Fruit fly (Drosophila melanogaster) whole organism, embryonic: Measurements from ENCODE around the gene obst-G.

Experiments
- B-H1 ChIP-seq: fragments of 200-800 bp; sonication (Bioruptor generic); IDR thresholded peaks from 3 replicates; pipeline ENCODE4 v1.3.6; 2022; ENCODE audit warnings: missing biosample characterization, missing genetic modification characterization
- B-H2 ChIP-seq: fragments of 200-800 bp; sonication (Bioruptor generic); optimal IDR thresholded peaks from 2 replicates; lab custom pipeline; 2018; ENCODE audit warnings: missing biosample characterization, mild to moderate bottlenecking, missing genetic modification characterization
- BEAF-32 ChIP-seq: fragments of 200-800 bp; sonication (Bioruptor generic); optimal IDR thresholded peaks from 3 replicates; lab custom pipeline; 2017; ENCODE audit warnings: missing biosample characterization, missing genetic modification characterization, mild to moderate bottlenecking, moderate library complexity, missing genetic modification reagents
- CG10959 ChIP-seq: fragments of 200-800 bp; sonication (Bioruptor generic); IDR thresholded peaks from 2 replicates; pipeline ENCODE4 v1.3.6; 2022; ENCODE audit warnings: missing biosample characterization, missing genetic modification characterization
- CG17912 ChIP-seq: fragments of 200-800 bp; sonication (Bioruptor generic); optimal IDR thresholded peaks from 2 replicates; lab custom pipeline; 2018; ENCODE audit warnings: missing biosample characterization, mild to moderate bottlenecking, missing genetic modification characterization
- CG2202 ChIP-seq: fragments of 200-800 bp; sonication (Bioruptor generic); optimal IDR thresholded peaks from 2 replicates; lab custom pipeline; 2018; ENCODE audit warnings: missing biosample characterization, mild to moderate bottlenecking, missing genetic modification characterization
- CG2678 ChIP-seq: fragments of 200-800 bp; sonication (Bioruptor generic); optimal IDR thresholded peaks from 3 replicates; lab custom pipeline; 2019; ENCODE audit warnings: missing biosample characterization, mild to moderate bottlenecking, missing genetic modification characterization, moderate library complexity
- CG3065 ChIP-seq: fragments of 200-800 bp; sonication (Bioruptor generic); optimal IDR thresholded peaks from 2 replicates; lab custom pipeline; 2016; ENCODE audit warnings: missing biosample characterization, missing genetic modification characterization
- CG32532 ChIP-seq: fragments of 200-800 bp; sonication (Bioruptor generic); IDR thresholded peaks from 2 replicates; pipeline ENCODE4 v1.3.6; 2022; ENCODE audit warnings: missing biosample characterization, missing genetic modification characterization
- CG4617 ChIP-seq: fragments of 200-800 bp; sonication (Bioruptor generic); optimal IDR thresholded peaks from 3 replicates; lab custom pipeline; 2016; ENCODE audit warnings: missing biosample characterization, missing genetic modification characterization, borderline replicate concordance
- CG4730 ChIP-seq: fragments of 200-800 bp; sonication (Bioruptor generic); IDR thresholded peaks from 2 replicates; pipeline ENCODE4 v1.3.6; 2022; ENCODE audit warnings: missing biosample characterization, missing genetic modification characterization
- CG5180 ChIP-seq: fragments of 200-800 bp; sonication (Bioruptor generic); optimal IDR thresholded peaks from 3 replicates; lab custom pipeline; 2017; ENCODE audit warnings: missing biosample characterization, missing genetic modification characterization, mild to moderate bottlenecking, moderate library complexity, missing genetic modification reagents
- CG6654 ChIP-seq: fragments of 200-800 bp; sonication (Bioruptor generic); optimal IDR thresholded peaks from 2 replicates; lab custom pipeline; 2017; ENCODE audit warnings: missing biosample characterization, mild to moderate bottlenecking, missing genetic modification characterization
- CG6791 ChIP-seq: fragments of 200-800 bp; sonication (Bioruptor generic); IDR thresholded peaks from 3 replicates; pipeline ENCODE4 v1.3.6; 2022; ENCODE audit warnings: missing biosample characterization, missing genetic modification characterization; ENCODE audit not compliant: partially characterized antibody
- CG7556 ChIP-seq: fragments of 200-800 bp; sonication (Bioruptor generic); optimal IDR thresholded peaks from 2 replicates; lab custom pipeline; 2017; ENCODE audit warnings: missing biosample characterization, mild to moderate bottlenecking, missing genetic modification characterization
- CG8359 ChIP-seq: fragments of 200-800 bp; sonication (Bioruptor generic); optimal IDR thresholded peaks from 2 replicates; lab custom pipeline; 2017; ENCODE audit warnings: missing biosample characterization, mild to moderate bottlenecking, missing genetic modification characterization, borderline replicate concordance
- CG9797 ChIP-seq: fragments of 200-800 bp; sonication (Bioruptor generic); optimal IDR thresholded peaks from 3 replicates; lab custom pipeline; 2018; ENCODE audit warnings: missing biosample characterization, mild to moderate bottlenecking, missing genetic modification characterization
- CG9932 ChIP-seq: fragments of 200-800 bp; sonication (Bioruptor generic); IDR thresholded peaks from 2 replicates; pipeline ENCODE4 v1.3.6; 2022; ENCODE audit warnings: missing biosample characterization, missing genetic modification characterization
- E2f2 ChIP-seq: fragments of 200-800 bp; sonication (Bioruptor generic); IDR thresholded peaks from 2 replicates; pipeline ENCODE4 v1.3.6; 2022; ENCODE audit warnings: missing biosample characterization, missing genetic modification characterization
- Elba2 ChIP-seq: fragments of 200-800 bp; sonication (Bioruptor generic); optimal IDR thresholded peaks from 3 replicates; lab custom pipeline; 2016; ENCODE audit warnings: missing biosample characterization, missing genetic modification characterization
- HmgD ChIP-seq: fragments of 200-800 bp; sonication (Bioruptor generic); optimal IDR thresholded peaks from 3 replicates; lab custom pipeline; 2016; ENCODE audit warnings: missing biosample characterization, missing genetic modification characterization
- Hsf ChIP-seq: fragments of 200-800 bp; sonication (Bioruptor generic); optimal IDR thresholded peaks from 3 replicates; lab custom pipeline; 2016; ENCODE audit warnings: missing biosample characterization, missing genetic modification characterization
- MBD-R2 ChIP-seq: fragments of 200-800 bp; sonication (Bioruptor generic); IDR thresholded peaks from 2 replicates; pipeline ENCODE4 v1.3.6; 2022; ENCODE audit warnings: missing biosample characterization, missing genetic modification characterization
- MESR4 ChIP-seq: fragments of 200-800 bp; sonication (Bioruptor generic); optimal IDR thresholded peaks from 2 replicates; lab custom pipeline; 2018; ENCODE audit warnings: missing biosample characterization, mild to moderate bottlenecking, missing genetic modification characterization, moderate library complexity
- Mrtf ChIP-seq: fragments of 200-800 bp; sonication (Bioruptor generic); IDR thresholded peaks from 3 replicates; pipeline ENCODE4 v1.3.6; 2022; ENCODE audit warnings: missing biosample characterization, missing genetic modification characterization
- Myb ChIP-seq: fragments of 200-800 bp; sonication (Bioruptor generic); optimal IDR thresholded peaks from 2 replicates; lab custom pipeline; 2016; ENCODE audit warnings: missing biosample characterization, missing genetic modification characterization
- NFAT ChIP-seq: fragments of 200-800 bp; sonication (Bioruptor generic); IDR thresholded peaks from 2 replicates; pipeline ENCODE4 v1.3.6; 2022; ENCODE audit warnings: missing biosample characterization, missing genetic modification characterization
- Nf-YB ChIP-seq: fragments of 200-800 bp; sonication (Bioruptor generic); optimal IDR thresholded peaks from 3 replicates; lab custom pipeline; 2019; ENCODE audit warnings: missing biosample characterization, mild to moderate bottlenecking, missing genetic modification characterization, moderate library complexity
- Tbp ChIP-seq: fragments of >200 bp; optimal IDR thresholded peaks from 2 replicates; lab custom pipeline; 2018; ENCODE audit warnings: missing biosample characterization, missing genetic modification characterization
- YL-1 ChIP-seq: fragments of 200-800 bp; sonication (Bioruptor generic); optimal IDR thresholded peaks from 3 replicates; lab custom pipeline; 2017; ENCODE audit warnings: missing biosample characterization, mild to moderate bottlenecking, missing genetic modification characterization
- amos ChIP-seq: fragments of 200-800 bp; sonication (Bioruptor generic); IDR thresholded peaks from 2 replicates; pipeline ENCODE4 v1.3.6; 2022; ENCODE audit warnings: missing biosample characterization, missing genetic modification characterization; ENCODE audit not compliant: partially characterized antibody
- bsh ChIP-seq, 2 experiments: fragments of 200-800 bp; sonication (Bioruptor generic); optimal IDR thresholded peaks; 2 replicates each; lab custom pipeline; 2017 to 2018; ENCODE audit warnings: mild to moderate bottlenecking in 2 of 2, missing biosample characterization in 2 of 2, missing genetic modification characterization in 2 of 2, moderate library complexity in 1 of 2
- ems ChIP-seq: fragments of 200-800 bp; sonication (Bioruptor generic); optimal IDR thresholded peaks from 3 replicates; lab custom pipeline; 2016; ENCODE audit warnings: missing biosample characterization, missing genetic modification characterization
- fd3F ChIP-seq: fragments of 200-800 bp; sonication (Bioruptor generic); optimal IDR thresholded peaks from 2 replicates; lab custom pipeline; 2018; ENCODE audit warnings: missing biosample characterization, mild to moderate bottlenecking, missing genetic modification characterization, moderate library complexity
- gfzf ChIP-seq: fragments of 200-800 bp; sonication (Bioruptor generic); optimal IDR thresholded peaks from 2 replicates; lab custom pipeline; 2016; ENCODE audit warnings: missing biosample characterization, mild to moderate bottlenecking, missing genetic modification characterization, moderate library complexity
- h ChIP-seq: fragments of >200 bp; optimal IDR thresholded peaks from 2 replicates; lab custom pipeline; 2017
- hbn ChIP-seq: fragments of 200-800 bp; sonication (Bioruptor generic); IDR thresholded peaks from 2 replicates; pipeline ENCODE4 v1.3.6; 2022; ENCODE audit warnings: missing biosample characterization, missing genetic modification characterization; ENCODE audit not compliant: partially characterized antibody
- insv ChIP-seq, 2 experiments: fragments of 200-800 bp; sonication (Bioruptor generic); optimal IDR thresholded peaks; 3 replicates each; lab custom pipeline; 2016 to 2018; ENCODE audit warnings: missing biosample characterization in 2 of 2, missing genetic modification characterization in 2 of 2
- nmo ChIP-seq: fragments of 200-800 bp; sonication (Bioruptor generic); optimal IDR thresholded peaks from 2 replicates; lab custom pipeline; 2018; ENCODE audit warnings: missing biosample characterization, mild to moderate bottlenecking, missing genetic modification characterization, moderate library complexity
- onecut ChIP-seq: fragments of 200-800 bp; sonication (Bioruptor generic); IDR thresholded peaks from 2 replicates; pipeline ENCODE4 v1.3.6; 2022; ENCODE audit warnings: missing biosample characterization, missing genetic modification characterization
- p53 ChIP-seq: fragments of 200-800 bp; sonication (Bioruptor generic); optimal IDR thresholded peaks from 2 replicates; lab custom pipeline; 2016; ENCODE audit warnings: missing biosample characterization, missing genetic modification characterization
- pzg ChIP-seq: fragments of 200-800 bp; sonication (Bioruptor generic); optimal IDR thresholded peaks from 3 replicates; lab custom pipeline; 2018; ENCODE audit warnings: missing biosample characterization, mild to moderate bottlenecking, missing genetic modification characterization, moderate library complexity
- rib ChIP-seq: fragments of 200-800 bp; sonication (Bioruptor generic); IDR thresholded peaks from 2 replicates; pipeline ENCODE4 v1.3.6; 2022; ENCODE audit warnings: missing biosample characterization, missing genetic modification characterization
- stwl ChIP-seq: fragments of 200-800 bp; sonication (Bioruptor generic); optimal IDR thresholded peaks from 3 replicates; lab custom pipeline; 2018; ENCODE audit warnings: missing biosample characterization, mild to moderate bottlenecking, missing genetic modification characterization, moderate library complexity
- tna ChIP-seq: fragments of 200-800 bp; sonication (Bioruptor generic); IDR thresholded peaks from 2 replicates; pipeline ENCODE4 v1.3.6; 2022; ENCODE audit warnings: missing biosample characterization, missing genetic modification characterization; ENCODE audit not compliant: partially characterized antibody
- tx ChIP-seq: fragments of 200-800 bp; sonication (Bioruptor generic); optimal IDR thresholded peaks from 2 replicates; lab custom pipeline; 2016; ENCODE audit warnings: missing biosample characterization, missing genetic modification characterization
- zen2 ChIP-seq: fragments of 200-800 bp; sonication (Bioruptor generic); IDR thresholded peaks from 3 replicates; pipeline ENCODE4 v1.3.6; 2022; ENCODE audit warnings: missing biosample characterization, missing genetic modification characterization; ENCODE audit not compliant: partially characterized antibody

Gene obst-G

dm6 chr3L:12002321-12003248, 49.5 kb upstream of the obst-G start, which contains the start of the genes Pop2 and CG6928 (continued):
- TF ChIP-seq Mrtf (peak; percentile 47; the same call in 1 of the 3 replicates), CG8359 (peak; percentile 44), CG6791 (GFP tag; lab: Robert Waterston, UW) (peak; percentile 71), p53 (GFP tag; lab: Kevin White, UChicago) (peak; percentile 68), CG2202 (tag; lab: Kevin White, UChicago) (no peak), tx (GFP tag; lab: Kevin White, UChicago) (peak; percentile 82), Nf-YB (GFP tag; lab: Kevin White, UChicago) (peak; percentile 21), CG5180 (GFP tag; lab: Kevin White, UChicago) (no peak), CG32532 (GFP tag; lab: Robert Waterston, UW) (peak; percentile 75)

dm6 chr3L:11997959-11998358, 44.8 kb upstream of the obst-G start, which contains the start of gene Grip163:
Grip163 (minus strand) TSS chr3L:11998138.
- TF ChIP-seq onecut (peak; percentile 78), CG10959 (no peak), CG3065 (GFP tag; lab: Kevin White, UChicago) (no peak), fd3F (GFP tag; lab: Kevin White, UChicago) (no peak), tna (GFP tag; lab: Robert Waterston, UW) (no peak), CG17912 (no peak), CG4730 (GFP tag; lab: Robert Waterston, UW) (no peak), NFAT (GFP tag; lab: Robert Waterston, UW) (no peak), ems (GFP tag; lab: Kevin White, UChicago) (no peak), rib (no peak), Hsf (GFP tag; lab: Kevin White, UChicago) (no peak), B-H1 (GFP tag; lab: Robert Waterston, UW) (no peak), CG4617 (GFP tag; lab: Kevin White, UChicago) (peak; percentile 4), amos (GFP tag; lab: Robert Waterston, UW) (no peak), CG9797 (peak; percentile 35), BEAF-32 (GFP tag; lab: Kevin White, UChicago) (peak; percentile 6), zen2 (no peak), h (lab: Kevin White, UChicago) (no peak), B-H2 (GFP tag; lab: Kevin White, UChicago) (no peak), bsh (GFP tag; optimal IDR thresholded peaks at IDR 0.05; lab: Kevin White, UChicago) (no peak), CG2678 (tag; lab: Kevin White, UChicago) (no peak), YL-1 (GFP tag; lab: Kevin White, UChicago) (peak; percentile 21), Elba2 (GFP tag; lab: Kevin White, UChicago) (peak; percentile 20), CG6654 (GFP tag; lab: Kevin White, UChicago) (no peak), Myb (GFP tag; lab: Kevin White, UChicago) (peak; percentile 87), pzg (peak; percentile 17), E2f2 (peak; percentile 13; the same call in 1 of the 2 replicates), hbn (no peak), stwl (tag; lab: Kevin White, UChicago) (peak; percentile 52), insv (GFP tag; optimal IDR thresholded peaks at IDR 0.05; lab: Kevin White, UChicago) (peak in 1 of 2 experiments; percentile 77), CG7556 (GFP tag; lab: Kevin White, UChicago) (no peak), CG9932 (GFP tag; lab: Robert Waterston, UW) (no peak), HmgD (GFP tag; lab: Kevin White, UChicago) (no peak), Tbp (GFP tag; lab: Kevin White, UChicago) (no peak), nmo (no peak), gfzf (GFP tag; lab: Kevin White, UChicago) (peak; percentile 70), MBD-R2 (GFP tag; lab: Robert Waterston, UW) (peak; percentile 51; the same call in 1 of the 2 replicates), MESR4 (peak; percentile 46)
